Worm (Caenorhabditis elegans) whole organism, L4 larva: Measurements from ENCODE around the gene cni-1.
"Not testable (repeated sequence)": the region's sequence is repeated elsewhere in the genome, so short reads cannot be mapped to it uniquely, and the experiment has no call there.

Experiments used
- Y75B8A.6 ChIP-seq: fragments of 200-800 bp; sonication (Bioruptor generic); IDR thresholded peaks from 2 replicates; pipeline ENCODE4 v1.3.6; 2022; ENCODE audit warnings: missing genetic modification reagents, missing genetic modification characterization, missing compliant biosample characterization
- ceh-28 ChIP-seq: fragments of 150-350 bp; optimal IDR thresholded peaks from 2 replicates; lab custom pipeline; 2014; ENCODE audit warnings: missing biosample characterization, missing genetic modification reagents, missing genetic modification characterization
- dpl-1 ChIP-seq: fragments of 150-350 bp; optimal IDR thresholded peaks from 2 replicates; lab custom pipeline; 2014; ENCODE audit warnings: missing biosample characterization, missing genetic modification reagents, missing genetic modification characterization
- dve-1 ChIP-seq: sonication (generic microtip); optimal IDR thresholded peaks from 2 replicates; lab custom pipeline; 2017; ENCODE audit warnings: antibody characterized with exemption, mild to moderate bottlenecking, missing genetic modification characterization, missing compliant biosample characterization; ENCODE audit not compliant: insufficient read depth
- jun-1 ChIP-seq: fragments of 150-350 bp; optimal IDR thresholded peaks from 2 replicates; lab custom pipeline; 2014; ENCODE audit warnings: missing biosample characterization, missing genetic modification reagents, missing genetic modification characterization
- lin-15B ChIP-seq: fragments of 150-350 bp; sonication (generic microtip); optimal IDR thresholded peaks from 3 replicates; lab custom pipeline; 2014; ENCODE audit warnings: missing biosample characterization, missing genetic modification characterization
- lin-39 ChIP-seq: fragments of 150-350 bp; optimal IDR thresholded peaks from 2 replicates; lab custom pipeline; 2014; ENCODE audit warnings: missing biosample characterization, missing genetic modification reagents, missing genetic modification characterization
- nhr-237 ChIP-seq: sonication (generic microtip); optimal IDR thresholded peaks from 2 replicates; lab custom pipeline; 2017; ENCODE audit warnings: missing biosample characterization, missing genetic modification characterization
- nhr-6 ChIP-seq: fragments of 150-350 bp; optimal IDR thresholded peaks from 2 replicates; lab custom pipeline; 2014; ENCODE audit warnings: missing biosample characterization, missing genetic modification characterization
- spr-3 ChIP-seq: fragments of 200-800 bp; sonication (Bioruptor generic); optimal IDR thresholded peaks from 2 replicates; lab custom pipeline; 2018; ENCODE audit warnings: mild to moderate bottlenecking, missing genetic modification characterization, missing compliant biosample characterization
- unc-130 ChIP-seq: sonication (generic microtip); optimal IDR thresholded peaks from 2 replicates; lab custom pipeline; 2016; ENCODE audit warnings: missing genetic modification reagents, missing genetic modification characterization, missing compliant biosample characterization
- zag-1 ChIP-seq: fragments of 150-350 bp; optimal IDR thresholded peaks from 2 replicates; lab custom pipeline; 2014; ENCODE audit warnings: missing biosample characterization, missing genetic modification characterization
- ztf-11 ChIP-seq: fragments of 150-350 bp; optimal IDR thresholded peaks from 2 replicates; lab custom pipeline; 2014; ENCODE audit warnings: missing biosample characterization, missing genetic modification characterization

- not testable (repeated sequence) for TF ChIP-seq dpl-1 (GFP tag; lab: Kevin White, UChicago); nhr-237 (tag; lab: Kevin White, UChicago); ceh-28 (tag; lab: Kevin White, UChicago); Y75B8A.6 (GFP tag; lab: Robert Waterston, UW); jun-1 (tag; lab: Kevin White, UChicago); unc-130; ztf-11 (tag; lab: Kevin White, UChicago); lin-39; spr-3; dve-1; nhr-6; lin-15B (tag; lab: Kevin White, UChicago); zag-1
Measured at ce11 chrV:13198449-13199067, 18.4 kb downstream of the cni-1 start.
